Worm (Caenorhabditis elegans): ENCODE data around the gene tsn-1.
"Not testable (repeated sequence)": the region's sequence is repeated elsewhere in the genome, so short reads cannot be mapped to it uniquely, and the experiment has no call there.

Gene tsn-1

ce11 chrII:4698266-4698771, 8.3 kb upstream of the tsn-1 start, which contains the start of the genes rpn-5 and scc-1:
TSS of gene rpn-5 (minus strand) at chrII:4698427.
TSS of gene scc-1 (plus strand) at chrII:4698721.
- peak; percentile 43 for TF ChIP-seq fos-1 (tag; optimal IDR thresholded peaks at IDR 0.05)
- TF ChIP-seq mdl-1 (tag; optimal IDR thresholded peaks at IDR 0.05), result no peak
- no peak for TF ChIP-seq dmd-4 (tag; optimal IDR thresholded peaks at IDR 0.05)
- peak; percentile 55 for TF ChIP-seq mab-5 (tag; optimal IDR thresholded peaks at IDR 0.05)
- TF ChIP-seq C34F6.9 (tag; optimal IDR thresholded peaks at IDR 0.05), result peak; percentile 85
- TF ChIP-seq snpc-4 (tag; optimal IDR thresholded peaks at IDR 0.05), result peak; percentile 47
- peak; percentile 53 for TF ChIP-seq lin-11 (tag; optimal IDR thresholded peaks at IDR 0.05)
- TF ChIP-seq sem-4 (tag; optimal IDR thresholded peaks at IDR 0.05), result peak; percentile 4
- peak; percentile 95 for TF ChIP-seq unc-55 (GFP tag; optimal IDR thresholded peaks at IDR 0.05)
- peak; percentile 20 for TF ChIP-seq R02D3.7 (tag; optimal IDR thresholded peaks at IDR 0.05)
- no peak for TF ChIP-seq unc-62 (GFP tag; optimal IDR thresholded peaks at IDR 0.05)
- peak; percentile 98 to 99 for TF ChIP-seq lsy-2 (tag; optimal IDR thresholded peaks at IDR 0.05)
- no peak for TF ChIP-seq peb-1 (tag; optimal IDR thresholded peaks at IDR 0.05)
- peak; percentile 56 for TF ChIP-seq sma-3 (GFP tag; optimal IDR thresholded peaks at IDR 0.05)
- no peak for TF ChIP-seq ztf-11 (tag; optimal IDR thresholded peaks at IDR 0.05)
- TF ChIP-seq mbf-1 (tag; optimal IDR thresholded peaks at IDR 0.05), result no peak
- peak; percentile 25 for TF ChIP-seq F13H6.1 (tag; optimal IDR thresholded peaks at IDR 0.05)
- no peak for TF ChIP-seq alr-1 (tag; optimal IDR thresholded peaks at IDR 0.05)
- TF ChIP-seq zag-1 (tag; optimal IDR thresholded peaks at IDR 0.05), result no peak
- peak; percentile 98 for TF ChIP-seq skn-1 (tag; optimal IDR thresholded peaks at IDR 0.05)
- peak; percentile 33 for TF ChIP-seq egl-27 (tag; optimal IDR thresholded peaks at IDR 0.05)
- TF ChIP-seq elt-1 (tag; optimal IDR thresholded peaks at IDR 0.05), result no peak
- TF ChIP-seq nhr-129 (tag; optimal IDR thresholded peaks at IDR 0.05), result peak; percentile 81
- peak; percentile 84 for TF ChIP-seq crh-2 (tag; optimal IDR thresholded peaks at IDR 0.05)
- TF ChIP-seq ztf-4 (tag; optimal IDR thresholded peaks at IDR 0.05), result no peak
- peak; percentile 79 for TF ChIP-seq lin-13 (GFP tag; optimal IDR thresholded peaks at IDR 0.05)
- no peak for TF ChIP-seq nhr-11 (tag; optimal IDR thresholded peaks at IDR 0.05)
- TF ChIP-seq nhr-21 (tag; optimal IDR thresholded peaks at IDR 0.05), result peak; percentile 70
- TF ChIP-seq sma-9 (GFP tag; optimal IDR thresholded peaks at IDR 0.05), result peak; percentile 71
- TF ChIP-seq sma-9 (tag; optimal IDR thresholded peaks at IDR 0.05), result no peak
- peak; percentile 48 for TF ChIP-seq ZK546.5 (tag; optimal IDR thresholded peaks at IDR 0.05)
- no peak for TF ChIP-seq nhr-23 (tag; optimal IDR thresholded peaks at IDR 0.05)
- TF ChIP-seq nhr-25 (tag; optimal IDR thresholded peaks at IDR 0.05), result peak; percentile 67
- peak; percentile 38 for TF ChIP-seq blmp-1 (tag; optimal IDR thresholded peaks at IDR 0.05; ENCODE audit: insufficient read depth)
- peak; percentile 91 for TF ChIP-seq gmeb-1 (tag; optimal IDR thresholded peaks at IDR 0.05)

ce11 chrII:4701482-4702119, 5.0 kb upstream of the tsn-1 start, which contains the start of gene unc-85:
TSS of gene unc-85 (plus strand) at chrII:4702069.
- TF ChIP-seq lsy-2 (tag; optimal IDR thresholded peaks at IDR 0.05) (peak; percentile 66 to 89), sma-9 (GFP tag; optimal IDR thresholded peaks at IDR 0.05) (peak; percentile 22), unc-55 (GFP tag; optimal IDR thresholded peaks at IDR 0.05) (peak; percentile 69), F13H6.1 (tag; optimal IDR thresholded peaks at IDR 0.05) (peak; percentile 80), crh-2 (tag; optimal IDR thresholded peaks at IDR 0.05) (peak; percentile 73), nhr-6 (tag; optimal IDR thresholded peaks at IDR 0.05) (peak; percentile 22), lin-13 (GFP tag; optimal IDR thresholded peaks at IDR 0.05) (peak; percentile 65), lin-11 (tag; optimal IDR thresholded peaks at IDR 0.05) (peak; percentile 23), C34F6.9 (tag; optimal IDR thresholded peaks at IDR 0.05) (peak; percentile 62), sma-3 (GFP tag; optimal IDR thresholded peaks at IDR 0.05) (peak; percentile 78), nhr-129 (tag; optimal IDR thresholded peaks at IDR 0.05) (peak; percentile 71), nhr-25 (tag; optimal IDR thresholded peaks at IDR 0.05) (peak; percentile 69), mdl-1 (tag; optimal IDR thresholded peaks at IDR 0.05) (peak in 1 of 2 experiments; percentile 44), gmeb-1 (tag; optimal IDR thresholded peaks at IDR 0.05) (peak; percentile 58), nhr-21 (tag; optimal IDR thresholded peaks at IDR 0.05) (peak; percentile 17)
- TF ChIP-seq sma-9 (tag; optimal IDR thresholded peaks at IDR 0.05), result not testable (repeated sequence)

- TF ChIP-seq zag-1 (tag; optimal IDR thresholded peaks at IDR 0.05) (no peak), Y55F3AM.14 (GFP tag; optimal IDR thresholded peaks at IDR 0.05) (no peak), nhr-25 (tag; optimal IDR thresholded peaks at IDR 0.05) (no peak), elt-1 (tag; optimal IDR thresholded peaks at IDR 0.05) (no peak), nhr-6 (tag; optimal IDR thresholded peaks at IDR 0.05) (no peak), ama-1 (optimal IDR thresholded peaks at IDR 0.05) (no peak), ceh-82 (tag; optimal IDR thresholded peaks at IDR 0.05) (no peak), fos-1 (tag; optimal IDR thresholded peaks at IDR 0.05) (no peak), aly-2 (tag; optimal IDR thresholded peaks at IDR 0.05) (no peak), ceh-16 (tag; optimal IDR thresholded peaks at IDR 0.05) (no peak), blmp-1 (tag; optimal IDR thresholded peaks at IDR 0.05; ENCODE audit: insufficient read depth) (no peak), F13H6.1 (tag; optimal IDR thresholded peaks at IDR 0.05) (no peak), lin-13 (GFP tag; optimal IDR thresholded peaks at IDR 0.05) (no peak), sma-3 (GFP tag; optimal IDR thresholded peaks at IDR 0.05) (no peak), elt-3 (tag; optimal IDR thresholded peaks at IDR 0.05) (no peak)
These were observed 3.6 kb upstream of the tsn-1 start for ce11 chrII:4703011-4703410.

All from whole organism, L2 larva.